Fruit fly (Drosophila melanogaster) whole organism, embryonic: ENCODE measurements around the gene Scox.

ENCODE experiments used
- ATbp ChIP-seq: fragments of 200-800 bp; sonication (Bioruptor generic); optimal IDR thresholded peaks from 2 replicates; lab custom pipeline; 2017; ENCODE audit warnings: missing biosample characterization, mild to moderate bottlenecking, missing genetic modification characterization, missing genetic modification reagents
- Atf6 ChIP-seq: fragments of 200-800 bp; sonication (Bioruptor generic); IDR thresholded peaks from 2 replicates; pipeline ENCODE4 v1.3.6; 2022; ENCODE audit warnings: missing biosample characterization, missing genetic modification characterization
- CG10565 ChIP-seq: fragments of 200-800 bp; sonication (Bioruptor generic); optimal IDR thresholded peaks from 3 replicates; lab custom pipeline; 2016; ENCODE audit warnings: missing biosample characterization, mild to moderate bottlenecking, missing genetic modification characterization
- CG11085 ChIP-seq: fragments of 200-800 bp; sonication (Bioruptor generic); IDR thresholded peaks from 2 replicates; pipeline ENCODE4 v1.3.6; 2022; ENCODE audit warnings: missing biosample characterization, missing genetic modification characterization
- CG14667 ChIP-seq: fragments of 200-800 bp; sonication (Bioruptor generic); IDR thresholded peaks from 2 replicates; pipeline ENCODE4 v1.3.6; 2022; ENCODE audit warnings: missing biosample characterization, missing genetic modification characterization
- CG15269 ChIP-seq: fragments of 200-800 bp; sonication (Bioruptor generic); optimal IDR thresholded peaks from 2 replicates; lab custom pipeline; 2018; ENCODE audit warnings: missing biosample characterization, mild to moderate bottlenecking, missing genetic modification characterization, moderate library complexity
- CG15601 ChIP-seq: fragments of 200-800 bp; sonication (Bioruptor generic); optimal IDR thresholded peaks from 3 replicates; lab custom pipeline; 2019; ENCODE audit warnings: missing biosample characterization, mild to moderate bottlenecking, missing genetic modification characterization, moderate library complexity
- CG17612 ChIP-seq: fragments of 200-800 bp; sonication (Bioruptor generic); IDR thresholded peaks from 2 replicates; pipeline ENCODE4 v1.3.6; 2022; ENCODE audit warnings: missing biosample characterization, missing genetic modification characterization
- CG1792 ChIP-seq: fragments of 200-800 bp; sonication (Bioruptor generic); optimal IDR thresholded peaks from 2 replicates; lab custom pipeline; 2016; ENCODE audit warnings: missing biosample characterization, missing genetic modification characterization
- CG2712 ChIP-seq: fragments of 200-800 bp; optimal IDR thresholded peaks from 3 replicates; lab custom pipeline; 2019; ENCODE audit warnings: missing biosample characterization, mild to moderate bottlenecking, missing genetic modification characterization, moderate library complexity
- CG3847 ChIP-seq: fragments of 200-800 bp; sonication (Bioruptor generic); IDR thresholded peaks from 2 replicates; pipeline ENCODE4 v1.3.6; 2022; ENCODE audit warnings: missing biosample characterization, missing genetic modification characterization
- CG7839 ChIP-seq: fragments of 200-800 bp; sonication (Bioruptor generic); optimal IDR thresholded peaks from 3 replicates; lab custom pipeline; 2018; ENCODE audit warnings: missing biosample characterization, mild to moderate bottlenecking, missing genetic modification characterization, moderate library complexity
- CG9797 ChIP-seq: fragments of 200-800 bp; sonication (Bioruptor generic); optimal IDR thresholded peaks from 3 replicates; lab custom pipeline; 2018; ENCODE audit warnings: missing biosample characterization, mild to moderate bottlenecking, missing genetic modification characterization
- CG9932 ChIP-seq: fragments of 200-800 bp; sonication (Bioruptor generic); IDR thresholded peaks from 2 replicates; pipeline ENCODE4 v1.3.6; 2022; ENCODE audit warnings: missing biosample characterization, missing genetic modification characterization
- CHES-1-like ChIP-seq: fragments of 200-800 bp; sonication (Bioruptor generic); optimal IDR thresholded peaks from 2 replicates; lab custom pipeline; 2016; ENCODE audit warnings: missing biosample characterization, missing genetic modification characterization
- D ChIP-seq, 2 experiments: fragments of 200-800 bp in 1 of 2; fragments of >200 bp in 1 of 2; sonication (Bioruptor generic) in 1 of 2; optimal IDR thresholded peaks; 2 replicates in 1 of 2; 3 replicates in 1 of 2; lab custom pipeline; 2017; ENCODE audit warnings: mild to moderate bottlenecking in 1 of 2, missing biosample characterization in 1 of 2, missing genetic modification characterization in 1 of 2, missing genetic modification reagents in 1 of 2
- HmgZ ChIP-seq: fragments of 200-800 bp; sonication (Bioruptor generic); optimal IDR thresholded peaks from 2 replicates; lab custom pipeline; 2018; ENCODE audit warnings: missing biosample characterization, mild to moderate bottlenecking, missing genetic modification characterization
- Hr3 ChIP-seq: fragments of 200-800 bp; sonication (Bioruptor generic); optimal IDR thresholded peaks from 3 replicates; lab custom pipeline; 2016; ENCODE audit warnings: missing biosample characterization, missing genetic modification characterization
- Hr78 ChIP-seq, 2 experiments: fragments of 200-800 bp in 1 of 2; fragments of >200 bp in 1 of 2; sonication (Bioruptor generic) in 1 of 2; optimal IDR thresholded peaks; 2 replicates each; lab custom pipeline; 2017 to 2019; ENCODE audit warnings: missing biosample characterization in 2 of 2, missing genetic modification characterization in 2 of 2, mild to moderate bottlenecking in 1 of 2, moderate library complexity in 1 of 2
- Jarid2 ChIP-seq: fragments of 200-800 bp; sonication (Bioruptor generic); optimal IDR thresholded peaks from 3 replicates; lab custom pipeline; 2017; ENCODE audit warnings: mild to moderate bottlenecking, missing biosample characterization, missing genetic modification reagents, missing genetic modification characterization
- Lpt ChIP-seq: fragments of >200 bp; optimal IDR thresholded peaks from 2 replicates; lab custom pipeline; 2018; ENCODE audit warnings: missing biosample characterization, missing genetic modification characterization
- Meics ChIP-seq: fragments of 200-800 bp; sonication (Bioruptor generic); optimal IDR thresholded peaks from 2 replicates; lab custom pipeline; 2017; ENCODE audit warnings: missing biosample characterization, mild to moderate bottlenecking, missing genetic modification characterization
- ab ChIP-seq: fragments of 200-800 bp; sonication (Bioruptor generic); optimal IDR thresholded peaks from 2 replicates; lab custom pipeline; 2016; ENCODE audit warnings: missing biosample characterization, missing genetic modification characterization
- bab2 ChIP-seq: fragments of 200-800 bp; sonication (Bioruptor generic); optimal IDR thresholded peaks from 2 replicates; lab custom pipeline; 2016; ENCODE audit warnings: missing biosample characterization, missing genetic modification characterization
- bbx ChIP-seq: fragments of 200-800 bp; sonication (Bioruptor generic); IDR thresholded peaks from 2 replicates; pipeline ENCODE4 v1.3.6; 2022; ENCODE audit warnings: missing biosample characterization, missing genetic modification characterization; ENCODE audit not compliant: partially characterized antibody
- dm ChIP-seq: fragments of 200-800 bp; sonication (Bioruptor generic); optimal IDR thresholded peaks from 3 replicates; lab custom pipeline; 2016; ENCODE audit warnings: missing biosample characterization, missing genetic modification characterization
- eve ChIP-seq, 2 experiments: fragments of >200 bp; optimal IDR thresholded peaks; 2 replicates each; lab custom pipeline; 2017; ENCODE audit warnings: missing biosample characterization in 2 of 2, missing genetic modification characterization in 2 of 2
- fd3F ChIP-seq: fragments of 200-800 bp; sonication (Bioruptor generic); optimal IDR thresholded peaks from 2 replicates; lab custom pipeline; 2018; ENCODE audit warnings: missing biosample characterization, mild to moderate bottlenecking, missing genetic modification characterization, moderate library complexity
- her ChIP-seq: fragments of 200-800 bp; sonication (Bioruptor generic); optimal IDR thresholded peaks from 2 replicates; lab custom pipeline; 2016; ENCODE audit warnings: missing biosample characterization, missing genetic modification characterization
- inv ChIP-seq: fragments of 200-800 bp; sonication (Bioruptor generic); IDR thresholded peaks from 2 replicates; pipeline ENCODE4 v1.3.6; 2022; ENCODE audit warnings: missing biosample characterization, missing genetic modification characterization; ENCODE audit not compliant: partially characterized antibody
- kah ChIP-seq: fragments of 200-800 bp; sonication (Bioruptor generic); optimal IDR thresholded peaks from 2 replicates; lab custom pipeline; 2018; ENCODE audit warnings: missing biosample characterization, mild to moderate bottlenecking, missing genetic modification characterization
- kay ChIP-seq: fragments of 200-800 bp; sonication (Bioruptor generic); optimal IDR thresholded peaks from 2 replicates; lab custom pipeline; 2016; ENCODE audit warnings: missing biosample characterization, missing genetic modification characterization
- ken ChIP-seq: fragments of 200-800 bp; sonication (Bioruptor generic); IDR thresholded peaks from 3 replicates; pipeline ENCODE4 v1.3.6; 2022; ENCODE audit warnings: missing biosample characterization, missing genetic modification characterization
- knrl ChIP-seq: fragments of 200-800 bp; sonication (Bioruptor generic); IDR thresholded peaks from 3 replicates; pipeline ENCODE4 v1.3.6; 2022; ENCODE audit warnings: missing biosample characterization, missing genetic modification characterization; ENCODE audit not compliant: partially characterized antibody
- nerfin-1 ChIP-seq: fragments of 200-800 bp; sonication (Bioruptor generic); optimal IDR thresholded peaks from 3 replicates; lab custom pipeline; 2019; ENCODE audit warnings: missing biosample characterization, mild to moderate bottlenecking, missing genetic modification characterization, moderate library complexity
- nerfin-2 ChIP-seq: fragments of 200-800 bp; sonication (Bioruptor generic); IDR thresholded peaks from 2 replicates; pipeline ENCODE4 v1.3.6; 2022; ENCODE audit warnings: missing biosample characterization, missing genetic modification characterization; ENCODE audit not compliant: partially characterized antibody
- org-1 ChIP-seq: fragments of 200-800 bp; sonication (Bioruptor generic); optimal IDR thresholded peaks from 2 replicates; lab custom pipeline; 2017; ENCODE audit warnings: missing biosample characterization, missing genetic modification characterization
- pnt ChIP-seq: fragments of 200-800 bp; sonication (Bioruptor generic); optimal IDR thresholded peaks from 3 replicates; lab custom pipeline; 2016; ENCODE audit warnings: missing biosample characterization, missing genetic modification characterization
- psq ChIP-seq: fragments of 200-800 bp; sonication (Bioruptor generic); optimal IDR thresholded peaks from 2 replicates; lab custom pipeline; 2017; ENCODE audit warnings: missing biosample characterization, missing genetic modification characterization
- run ChIP-seq: fragments of 200-800 bp; sonication (Bioruptor generic); optimal IDR thresholded peaks from 3 replicates; lab custom pipeline; 2018; ENCODE audit warnings: missing biosample characterization, mild to moderate bottlenecking, missing genetic modification characterization
- sd ChIP-seq: fragments of 200-800 bp; sonication (Bioruptor generic); optimal IDR thresholded peaks from 3 replicates; lab custom pipeline; 2018; ENCODE audit warnings: missing biosample characterization, mild to moderate bottlenecking, missing genetic modification characterization, moderate library complexity
- sens-2 ChIP-seq: fragments of 200-800 bp; sonication (Bioruptor generic); IDR thresholded peaks from 2 replicates; pipeline ENCODE4 v1.3.6; 2022; ENCODE audit warnings: missing biosample characterization, missing genetic modification characterization
- slou ChIP-seq: fragments of 200-800 bp; sonication (Bioruptor generic); optimal IDR thresholded peaks from 3 replicates; lab custom pipeline; 2016; ENCODE audit warnings: missing biosample characterization, missing genetic modification characterization
- slp2 ChIP-seq: fragments of 200-800 bp; sonication (Bioruptor generic); optimal IDR thresholded peaks from 2 replicates; lab custom pipeline; 2016; ENCODE audit warnings: missing biosample characterization, missing genetic modification characterization
- sob ChIP-seq: fragments of 200-800 bp; sonication (Bioruptor generic); IDR thresholded peaks from 2 replicates; pipeline ENCODE4 v1.3.6; 2022; ENCODE audit warnings: missing biosample characterization, missing genetic modification characterization
- tio ChIP-seq: fragments of 200-800 bp; sonication (Bioruptor generic); optimal IDR thresholded peaks from 2 replicates; lab custom pipeline; 2017; ENCODE audit warnings: missing biosample characterization, missing genetic modification characterization, inconsistent platforms
- twi ChIP-seq: fragments of 200-800 bp; optimal IDR thresholded peaks from 2 replicates; lab custom pipeline; 2019; ENCODE audit warnings: missing biosample characterization, mild to moderate bottlenecking, missing genetic modification characterization, moderate library complexity
- usp ChIP-seq: fragments of >200 bp; optimal IDR thresholded peaks from 2 replicates; lab custom pipeline; 2017; ENCODE audit warnings: missing biosample characterization, missing genetic modification characterization
- wek ChIP-seq: fragments of 200-800 bp; sonication (Bioruptor generic); optimal IDR thresholded peaks from 3 replicates; lab custom pipeline; 2018; ENCODE audit warnings: missing biosample characterization, mild to moderate bottlenecking, missing genetic modification characterization, moderate library complexity

Scox gene

dm6 chr2L:5004677-5005463 is 36.1 kb upstream of the Scox start (continued):
- TF ChIP-seq CG15269 (tag; lab: Kevin White, UChicago) = peak; percentile 96
- no peak for TF ChIP-seq tio (GFP tag; lab: Kevin White, UChicago)
- TF ChIP-seq Atf6 (GFP tag; lab: Robert Waterston, UW) = peak; percentile 96
- TF ChIP-seq D (optimal IDR thresholded peaks at IDR 0.05; lab: Kevin White, UChicago) = no peak
- peak; percentile 87 for TF ChIP-seq D (GFP tag; optimal IDR thresholded peaks at IDR 0.05; lab: Kevin White, UChicago)
- TF ChIP-seq sd = peak; percentile 80
- peak; percentile 44 for TF ChIP-seq wek
- TF ChIP-seq Hr3 = peak; percentile 92
- TF ChIP-seq kah (GFP tag; lab: Kevin White, UChicago) = peak; percentile 81
- TF ChIP-seq Jarid2 (GFP tag; lab: Kevin White, UChicago) = peak; percentile 61
- TF ChIP-seq kay (GFP tag; lab: Kevin White, UChicago) = peak; percentile 87
- TF ChIP-seq CG7839 (tag; lab: Kevin White, UChicago) = peak; percentile 95
- peak; percentile 94 for TF ChIP-seq fd3F
- peak; percentile 95 for TF ChIP-seq her (GFP tag; lab: Kevin White, UChicago)
- TF ChIP-seq Meics (GFP tag; lab: Kevin White, UChicago) = peak; percentile 97
- TF ChIP-seq inv (GFP tag; lab: Robert Waterston, UW) = no peak
- TF ChIP-seq ab (GFP tag; lab: Kevin White, UChicago) = peak; percentile 85
- TF ChIP-seq bab2 (GFP tag; lab: Kevin White, UChicago) = peak; percentile 96
- TF ChIP-seq eve (GFP tag; optimal IDR thresholded peaks at IDR 0.05; lab: Kevin White, UChicago) = no peak
- TF ChIP-seq pnt (GFP tag; lab: Kevin White, UChicago) = peak; percentile 94
- TF ChIP-seq nerfin-1 = peak; percentile 86
- peak; percentile 91 for TF ChIP-seq sens-2 (GFP tag; lab: Robert Waterston, UW)
- peak; percentile 94 for TF ChIP-seq CG2712 (tag; lab: Kevin White, UChicago)
- peak; percentile 84 for TF ChIP-seq dm
- TF ChIP-seq nerfin-2 = no peak
- no peak for TF ChIP-seq Lpt (GFP tag; lab: Kevin White, UChicago)
- peak; percentile 93 for TF ChIP-seq CG17612 (GFP tag; lab: Robert Waterston, UW)
- TF ChIP-seq slp2 (GFP tag; lab: Kevin White, UChicago) = peak; percentile 92
- TF ChIP-seq org-1 = peak; percentile 92
- TF ChIP-seq CG3847 (GFP tag; lab: Robert Waterston, UW) = peak; percentile 96
- TF ChIP-seq CG10565 (GFP tag; lab: Kevin White, UChicago) = peak; percentile 62
- TF ChIP-seq run (tag; lab: Kevin White, UChicago) = peak; percentile 84
- peak; percentile 97 for TF ChIP-seq CG9932
- no peak for TF ChIP-seq bbx
- TF ChIP-seq CG9797 = peak; percentile 40
- TF ChIP-seq CG14667 (GFP tag; lab: Robert Waterston, UW) = peak; percentile 95
- peak; percentile 96 for TF ChIP-seq CHES-1-like (GFP tag; lab: Kevin White, UChicago)
- peak; percentile 93 for TF ChIP-seq ATbp (GFP tag; lab: Kevin White, UChicago)
- peak; percentile 95 for TF ChIP-seq CG11085
- TF ChIP-seq slou (GFP tag; lab: Kevin White, UChicago) = peak; percentile 92
- TF ChIP-seq HmgZ (tag; lab: Kevin White, UChicago) = peak; percentile 96
- TF ChIP-seq knrl (GFP tag; lab: Robert Waterston, UW) = no peak
- TF ChIP-seq CG1792 (GFP tag; lab: Kevin White, UChicago) = peak; percentile 94
- peak; percentile 74 for TF ChIP-seq twi
- TF ChIP-seq usp (GFP tag; lab: Kevin White, UChicago) = no peak
- no peak for TF ChIP-seq Hr78 (GFP tag; optimal IDR thresholded peaks at IDR 0.05; lab: Kevin White, UChicago)
- peak; percentile 74 for TF ChIP-seq psq (GFP tag; lab: Kevin White, UChicago)
- peak; percentile 95 for TF ChIP-seq ken (GFP tag; lab: Robert Waterston, UW)
- peak; percentile 98 for TF ChIP-seq sob (GFP tag; lab: Robert Waterston, UW)
- peak; percentile 88 for TF ChIP-seq CG15601 (tag; lab: Kevin White, UChicago)
